Fruit fly (Drosophila melanogaster) whole organism, wandering third instar larva: ENCODE results near the gene CG16985.
A peak's percentile ranks its signal among the peaks of the same experiment; 100 is the strongest.

Experiments used
- Abd-B ChIP-seq: fragments of >200 bp; optimal IDR thresholded peaks from 2 replicates; lab custom pipeline; 2017; ENCODE audit warnings: missing biosample characterization, missing genetic modification characterization
- CG32264 ChIP-seq: fragments of 200-800 bp; sonication (Bioruptor generic); optimal IDR thresholded peaks from 2 replicates; lab custom pipeline; 2016; ENCODE audit warnings: missing biosample characterization, missing genetic modification characterization
- CG9705 ChIP-seq: fragments of 200-800 bp; sonication (Bioruptor generic); optimal IDR thresholded peaks from 2 replicates; lab custom pipeline; 2018; ENCODE audit warnings: missing biosample characterization, mild to moderate bottlenecking, missing genetic modification characterization
- CrebA ChIP-seq: fragments of 200-800 bp; sonication (Bioruptor generic); optimal IDR thresholded peaks from 2 replicates; lab custom pipeline; 2016; ENCODE audit warnings: missing biosample characterization, mild to moderate bottlenecking, missing genetic modification characterization, borderline replicate concordance
- Dfd ChIP-seq: fragments of >200 bp; optimal IDR thresholded peaks from 2 replicates; lab custom pipeline; 2017; ENCODE audit warnings: missing biosample characterization, missing genetic modification characterization
- Dif ChIP-seq: fragments of 200-275, 200-300 bp; sonication (Bioruptor generic); optimal IDR thresholded peaks from 2 replicates; lab custom pipeline; 2018; ENCODE audit warnings: missing biosample characterization, missing genetic modification characterization; ENCODE audit not compliant: partially characterized antibody
- GATAd ChIP-seq: sonication (Bioruptor generic); optimal IDR thresholded peaks from 2 replicates; lab custom pipeline; 2016; ENCODE audit warnings: missing biosample characterization, missing genetic modification characterization
- HLH106 ChIP-seq: fragments of 200-800 bp; optimal IDR thresholded peaks from 3 replicates; lab custom pipeline; 2019; ENCODE audit warnings: missing biosample characterization, mild to moderate bottlenecking, missing genetic modification characterization, moderate library complexity
- Hnf4 ChIP-seq: fragments of 200-800 bp; sonication (Bioruptor generic); optimal IDR thresholded peaks from 2 replicates; lab custom pipeline; 2016; ENCODE audit warnings: missing biosample characterization, mild to moderate bottlenecking, missing genetic modification characterization
- Hr78 ChIP-seq: fragments of >200 bp; optimal IDR thresholded peaks from 2 replicates; lab custom pipeline; 2017; ENCODE audit warnings: missing biosample characterization, missing genetic modification characterization
- Hr83 ChIP-seq: fragments of 200-300 bp; sonication (Bioruptor generic); optimal IDR thresholded peaks from 2 replicates; lab custom pipeline; 2016; ENCODE audit warnings: missing biosample characterization, mild to moderate bottlenecking, missing genetic modification characterization, moderate library complexity; ENCODE audit not compliant: poor library complexity, severe bottlenecking
- Jra ChIP-seq: sonication (Bioruptor generic); optimal IDR thresholded peaks from 2 replicates; lab custom pipeline; 2016; ENCODE audit warnings: missing biosample characterization, missing genetic modification characterization
- Mio ChIP-seq: sonication (Bioruptor generic); optimal IDR thresholded peaks from 2 replicates; lab custom pipeline; 2016; ENCODE audit warnings: missing biosample characterization, missing genetic modification characterization
- Myc ChIP-seq: fragments of >200 bp; optimal IDR thresholded peaks from 2 replicates; lab custom pipeline; 2017
- N ChIP-seq: fragments of >200 bp; optimal IDR thresholded peaks from 2 replicates; lab custom pipeline; 2018; ENCODE audit warnings: missing biosample characterization, missing external identifiers, missing genetic modification characterization
- OdsH ChIP-seq: fragments of 200-800 bp; sonication (Bioruptor generic); optimal IDR thresholded peaks from 2 replicates; lab custom pipeline; 2016; ENCODE audit warnings: missing biosample characterization, mild to moderate bottlenecking, missing genetic modification characterization
- Rel ChIP-seq, 2 experiments: fragments of 200-800 bp; sonication (Bioruptor generic) in 1 of 2; optimal IDR thresholded peaks; 2 replicates in 1 of 2; 3 replicates in 1 of 2; lab custom pipeline; 2016 to 2019; ENCODE audit warnings: mild to moderate bottlenecking in 2 of 2, missing biosample characterization in 2 of 2, missing genetic modification characterization in 2 of 2, moderate library complexity in 1 of 2
- Sp1 ChIP-seq: fragments of 200-800 bp; sonication (Bioruptor generic); optimal IDR thresholded peaks from 3 replicates; lab custom pipeline; 2019; ENCODE audit warnings: missing biosample characterization, mild to moderate bottlenecking, missing genetic modification characterization, moderate library complexity
- Vsx2 ChIP-seq: fragments of 200-300, 225-300 bp; sonication (Bioruptor generic); optimal IDR thresholded peaks from 2 replicates; lab custom pipeline; 2018; ENCODE audit warnings: missing biosample characterization, missing genetic modification characterization; ENCODE audit not compliant: partially characterized antibody
- br ChIP-seq: fragments of 200-800 bp; sonication (Bioruptor generic); optimal IDR thresholded peaks from 2 replicates; lab custom pipeline; 2016; ENCODE audit warnings: missing biosample characterization, missing genetic modification characterization
- brk ChIP-seq: fragments of 200-800 bp; sonication (Bioruptor generic); optimal IDR thresholded peaks from 2 replicates; lab custom pipeline; 2016; ENCODE audit warnings: missing biosample characterization, mild to moderate bottlenecking, missing genetic modification characterization
- dl ChIP-seq, 2 experiments: fragments of 175-275, 200-275 bp in 1 of 2; fragments of 200-275 bp in 1 of 2; sonication (Bioruptor generic); optimal IDR thresholded peaks; lab custom pipeline; 2018; ENCODE audit warnings: mild to moderate bottlenecking in 2 of 2, missing biosample characterization in 2 of 2, missing genetic modification characterization in 2 of 2, moderate library complexity in 2 of 2; ENCODE audit not compliant: partially characterized antibody in 2 of 2, insufficient read depth in 1 of 2
- dmrt93B ChIP-seq: fragments of 200-800 bp; sonication (Bioruptor generic); optimal IDR thresholded peaks from 2 replicates; lab custom pipeline; 2018; ENCODE audit warnings: missing biosample characterization, mild to moderate bottlenecking, missing genetic modification characterization
- dsf ChIP-seq: sonication (Bioruptor generic); optimal IDR thresholded peaks from 2 replicates; lab custom pipeline; 2016; ENCODE audit warnings: missing biosample characterization, missing genetic modification characterization, borderline replicate concordance
- ey ChIP-seq: fragments of 200-800 bp; sonication (Bioruptor generic); optimal IDR thresholded peaks from 2 replicates; lab custom pipeline; 2016; ENCODE audit warnings: missing biosample characterization, missing genetic modification characterization
- foxo ChIP-seq, 2 experiments: fragments of 200-800 bp; sonication (Bioruptor generic); optimal IDR thresholded peaks; 2 replicates in 1 of 2; 3 replicates in 1 of 2; lab custom pipeline; 2016 to 2017; ENCODE audit warnings: missing biosample characterization in 2 of 2, missing genetic modification characterization in 2 of 2
- fru ChIP-seq: fragments of 200-800 bp; sonication (Bioruptor generic); optimal IDR thresholded peaks from 3 replicates; lab custom pipeline; 2016; ENCODE audit warnings: missing biosample characterization, mild to moderate bottlenecking, missing genetic modification characterization
- h ChIP-seq: fragments of 200-800 bp; sonication (Bioruptor generic); optimal IDR thresholded peaks from 3 replicates; lab custom pipeline; 2016; ENCODE audit warnings: missing biosample characterization, mild to moderate bottlenecking, missing genetic modification characterization
- jim ChIP-seq: fragments of 175-275, 200-325 bp; sonication (Bioruptor generic); optimal IDR thresholded peaks from 2 replicates; lab custom pipeline; 2016; ENCODE audit warnings: missing biosample characterization, mild to moderate bottlenecking, missing genetic modification characterization
- lola ChIP-seq: fragments of >200 bp; optimal IDR thresholded peaks from 2 replicates; lab custom pipeline; 2017; ENCODE audit warnings: missing biosample characterization, missing genetic modification characterization
- pan ChIP-seq: fragments of >200 bp; optimal IDR thresholded peaks from 2 replicates; lab custom pipeline; 2017
- psq ChIP-seq: fragments of 200-800 bp; sonication (Bioruptor generic); optimal IDR thresholded peaks from 3 replicates; lab custom pipeline; 2017; ENCODE audit warnings: missing biosample characterization, mild to moderate bottlenecking, missing genetic modification characterization, moderate library complexity
- rgr ChIP-seq: fragments of 200-800 bp; sonication (Bioruptor generic); optimal IDR thresholded peaks from 3 replicates; lab custom pipeline; 2016; ENCODE audit warnings: missing biosample characterization, mild to moderate bottlenecking, missing genetic modification characterization
- sage ChIP-seq: fragments of 200-800 bp; sonication (Bioruptor generic); optimal IDR thresholded peaks from 2 replicates; lab custom pipeline; 2016; ENCODE audit warnings: missing biosample characterization, mild to moderate bottlenecking, missing genetic modification characterization
- sv ChIP-seq: fragments of 200-800 bp; sonication (Bioruptor generic); optimal IDR thresholded peaks from 3 replicates; lab custom pipeline; 2016; ENCODE audit warnings: missing biosample characterization, missing genetic modification characterization
- tai ChIP-seq: sonication (Bioruptor generic); optimal IDR thresholded peaks from 2 replicates; lab custom pipeline; 2016; ENCODE audit warnings: missing biosample characterization, missing genetic modification characterization
- usp ChIP-seq: fragments of >200 bp; optimal IDR thresholded peaks from 2 replicates; lab custom pipeline; 2017; ENCODE audit warnings: missing biosample characterization, missing genetic modification characterization
- woc ChIP-seq: sonication (Bioruptor generic); optimal IDR thresholded peaks from 2 replicates; lab custom pipeline; 2016; ENCODE audit warnings: missing biosample characterization, mild to moderate bottlenecking, missing genetic modification characterization

The CG16985 gene

dm6 chr3L:2582753-2583536, 16.2 kb upstream of the CG16985 start (continued):
- TF ChIP-seq sage (GFP tag; lab: Kevin White, UChicago) (peak; percentile 84), br (peak; percentile 92), dl (GFP tag; optimal IDR thresholded peaks at IDR 0.05; lab: Kevin White, UChicago; ENCODE audit: insufficient read depth in 1 of 2, partially characterized antibody in 2 of 2) (peak in 1 of 2 experiments; percentile 18), Mio (GFP tag; lab: Kevin White, UChicago) (peak; percentile 43), Hr83 (GFP tag; lab: Kevin White, UChicago) (no peak)

DNA sequence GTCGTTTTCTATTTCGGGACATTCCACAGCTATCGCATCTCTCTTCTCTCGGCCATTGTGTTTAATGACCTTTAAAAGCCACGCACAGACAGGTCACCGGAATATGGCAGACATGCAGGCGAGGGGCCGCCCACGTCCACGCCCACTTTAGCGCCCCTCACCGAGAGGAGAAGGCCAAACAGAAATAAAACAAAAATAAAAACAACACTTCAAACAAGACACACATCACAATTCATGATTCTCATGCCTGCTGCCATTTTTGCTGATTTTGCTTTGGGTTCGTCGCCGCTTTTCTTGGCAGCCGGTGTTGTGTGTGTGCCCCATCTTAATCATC, 15.6 kb upstream of the CG16985 start:
- no peak for TF ChIP-seq tai (GFP tag; lab: Kevin White, UChicago)
- no peak for TF ChIP-seq Jra (GFP tag; lab: Kevin White, UChicago)
- TF ChIP-seq dl (GFP tag; optimal IDR thresholded peaks at IDR 0.05; lab: Kevin White, UChicago; ENCODE audit: insufficient read depth in 1 of 2, partially characterized antibody in 2 of 2), result no peak
- TF ChIP-seq Rel (GFP tag; optimal IDR thresholded peaks at IDR 0.05; lab: Kevin White, UChicago), result no peak
- TF ChIP-seq Rel (tag; optimal IDR thresholded peaks at IDR 0.05; lab: Kevin White, UChicago), result no peak
- no peak for TF ChIP-seq Dif (GFP tag; lab: Kevin White, UChicago)

- TF ChIP-seq Abd-B (no peak), CrebA (no peak), Mio (GFP tag; lab: Kevin White, UChicago) (no peak), rgr (GFP tag; lab: Kevin White, UChicago) (peak; percentile 20), Dif (GFP tag; lab: Kevin White, UChicago) (no peak), Sp1 (GFP tag; lab: Kevin White, UChicago) (no peak), N (no peak), pan (lab: Kevin White, UChicago) (no peak), sv (peak; percentile 61), Dfd (GFP tag; lab: Kevin White, UChicago) (peak; percentile 29), jim (GFP tag; lab: Kevin White, UChicago) (no peak), lola (GFP tag; lab: Kevin White, UChicago) (no peak), Hr78 (GFP tag; lab: Kevin White, UChicago) (no peak), OdsH (GFP tag; lab: Kevin White, UChicago) (peak; percentile 44), dl (GFP tag; optimal IDR thresholded peaks at IDR 0.05; lab: Kevin White, UChicago; ENCODE audit: insufficient read depth in 1 of 2, partially characterized antibody in 2 of 2) (no peak), foxo (GFP tag; optimal IDR thresholded peaks at IDR 0.05; lab: Kevin White, UChicago) (peak in 1 of 2 experiments; percentile 20), dmrt93B (GFP tag; lab: Kevin White, UChicago) (no peak), GATAd (GFP tag; lab: Kevin White, UChicago) (no peak), Vsx2 (no peak), Hnf4 (peak; percentile 37), dsf (GFP tag; lab: Kevin White, UChicago) (no peak), Myc (lab: Kevin White, UChicago) (no peak), brk (GFP tag; lab: Kevin White, UChicago) (no peak), woc (GFP tag; lab: Kevin White, UChicago) (no peak), Rel (GFP tag; optimal IDR thresholded peaks at IDR 0.05; lab: Kevin White, UChicago) (no peak), Rel (tag; optimal IDR thresholded peaks at IDR 0.05; lab: Kevin White, UChicago) (no peak), br (peak; percentile 47), CG9705 (no peak), Jra (GFP tag; lab: Kevin White, UChicago) (no peak), sage (GFP tag; lab: Kevin White, UChicago) (no peak), tai (GFP tag; lab: Kevin White, UChicago) (no peak), CG32264 (GFP tag; lab: Kevin White, UChicago) (no peak), fru (GFP tag; lab: Kevin White, UChicago) (no peak), h (GFP tag; lab: Kevin White, UChicago) (peak; percentile 8), usp (GFP tag; lab: Kevin White, UChicago) (no peak), Hr83 (GFP tag; lab: Kevin White, UChicago) (no peak), psq (GFP tag; lab: Kevin White, UChicago) (peak; percentile 4), HLH106 (tag; lab: Kevin White, UChicago) (peak; percentile 22), ey (GFP tag; lab: Kevin White, UChicago) (peak; percentile 41)
These were observed 14.8 kb upstream of the CG16985 start for dm6 chr3L:2584119-2584805.
